Worm (Caenorhabditis elegans) whole organism, L1 larva: ENCODE measurements around the gene Y46H3A.5.

Source experiments
- aha-1 ChIP-seq: fragments of 150-350 bp; optimal IDR thresholded peaks from 2 replicates; lab custom pipeline; 2014; ENCODE audit warnings: missing biosample characterization, missing genetic modification characterization
- blmp-1 ChIP-seq: fragments of 150-350 bp; optimal IDR thresholded peaks from 2 replicates; lab custom pipeline; 2014; ENCODE audit warnings: missing biosample characterization, missing genetic modification characterization
- efl-1 ChIP-seq, 4 experiments: fragments of 150-350 bp; optimal IDR thresholded peaks in 3 of 4; peaks in 1 of 4; 1 replicate in 1 of 4; 2 replicates in 3 of 4; lab custom pipeline; 2014; ENCODE audit warnings: missing biosample characterization in 2 of 4, missing genetic modification characterization in 2 of 4, missing genetic modification reagents in 2 of 4
- elt-3 ChIP-seq, 6 experiments: fragments of 150-350 bp in 1 of 6; sonication (generic microtip); optimal IDR thresholded peaks; 2 replicates each; lab custom pipeline; 2017 to 2018; ENCODE audit warnings: missing biosample characterization in 6 of 6, missing genetic modification characterization in 6 of 6, inconsistent platforms in 1 of 6
- nhr-47 ChIP-seq: sonication (generic microtip); optimal IDR thresholded peaks from 2 replicates; lab custom pipeline; 2016; ENCODE audit warnings: mild to moderate bottlenecking, missing genetic modification characterization, moderate library complexity, missing compliant biosample characterization

Y46H3A.5 gene

ce11 chrV:1767427-1767826 is 47.3 kb downstream of the Y46H3A.5 start:
- TF ChIP-seq blmp-1 (tag; lab: Kevin White, UChicago) (peak; percentile 78), elt-3 (tag; optimal IDR thresholded peaks at IDR 0.05; lab: Kevin White, UChicago) (peak in 1 of 6 experiments; percentile 35), aha-1 (tag; lab: Kevin White, UChicago) (no peak), efl-1 (optimal IDR thresholded peaks at IDR 0.05; lab: Kevin White, UChicago) (no peak), efl-1 (GFP tag; optimal IDR thresholded peaks at IDR 0.05 in 1 of 2; lab: Kevin White, UChicago) (peak in 1 of 2 experiments; percentile 70), nhr-47 (tag; lab: Kevin White, UChicago) (no peak)
